Worm (Caenorhabditis elegans) whole organism, mixed stage, embryonic: ENCODE results near the gene nspe-4.

Experiments
- M03D4.4 ChIP-seq: sonication (generic microtip); optimal IDR thresholded peaks from 2 replicates; lab custom pipeline; 2017; ENCODE audit warnings: mild to moderate bottlenecking, missing genetic modification characterization, missing compliant biosample characterization
- blmp-1 ChIP-seq: fragments of 150-350 bp; optimal IDR thresholded peaks from 2 replicates; lab custom pipeline; 2014; ENCODE audit warnings: missing biosample characterization, missing genetic modification characterization
- elt-1 ChIP-seq: sonication (generic microtip); optimal IDR thresholded peaks from 2 replicates; lab custom pipeline; 2017; ENCODE audit warnings: missing genetic modification characterization, mild to moderate bottlenecking, missing compliant biosample characterization, antibody characterized with exemption, moderate library complexity, borderline replicate concordance; ENCODE audit not compliant: insufficient read depth
- lin-13 ChIP-seq: fragments of 150-350 bp; optimal IDR thresholded peaks from 2 replicates; lab custom pipeline; 2014; ENCODE audit warnings: missing biosample characterization, missing genetic modification characterization
- lsy-2 ChIP-seq: fragments of 150-350 bp; optimal IDR thresholded peaks from 2 replicates; lab custom pipeline; 2014; ENCODE audit warnings: missing biosample characterization, missing genetic modification characterization
- mab-5 ChIP-seq: fragments of 150-350 bp; optimal IDR thresholded peaks from 2 replicates; lab custom pipeline; 2014; ENCODE audit warnings: missing biosample characterization, missing genetic modification characterization
- mep-1 ChIP-seq: fragments of 150-350 bp; optimal IDR thresholded peaks from 2 replicates; lab custom pipeline; 2017; ENCODE audit warnings: missing biosample characterization, missing genetic modification reagents, missing genetic modification characterization, inconsistent platforms
- mls-2 ChIP-seq: sonication (generic microtip); optimal IDR thresholded peaks from 2 replicates; lab custom pipeline; 2016; ENCODE audit warnings: mild to moderate bottlenecking, missing genetic modification characterization, moderate library complexity, missing compliant biosample characterization
- nhr-12 ChIP-seq: fragments of 150-350 bp; optimal IDR thresholded peaks from 2 replicates; lab custom pipeline; 2014; ENCODE audit warnings: missing biosample characterization, missing genetic modification characterization
- nhr-28 ChIP-seq: fragments of 150-350 bp; optimal IDR thresholded peaks from 2 replicates; lab custom pipeline; 2014; ENCODE audit warnings: missing biosample characterization, missing genetic modification characterization
- nhr-76 ChIP-seq: sonication (generic microtip); optimal IDR thresholded peaks from 2 replicates; lab custom pipeline; 2017; ENCODE audit warnings: missing biosample characterization, missing genetic modification characterization
- snpc-4 ChIP-seq: fragments of 150-350 bp; optimal IDR thresholded peaks from 2 replicates; lab custom pipeline; 2014; ENCODE audit warnings: missing biosample characterization, missing genetic modification characterization
- unc-62 ChIP-seq: fragments of 150-350 bp; optimal IDR thresholded peaks from 2 replicates; lab custom pipeline; 2014; ENCODE audit warnings: missing biosample characterization, missing genetic modification reagents, missing genetic modification characterization
- ztf-11 ChIP-seq: fragments of 150-350 bp; optimal IDR thresholded peaks from 2 replicates; lab custom pipeline; 2014; ENCODE audit warnings: missing biosample characterization, missing genetic modification characterization

DNA sequence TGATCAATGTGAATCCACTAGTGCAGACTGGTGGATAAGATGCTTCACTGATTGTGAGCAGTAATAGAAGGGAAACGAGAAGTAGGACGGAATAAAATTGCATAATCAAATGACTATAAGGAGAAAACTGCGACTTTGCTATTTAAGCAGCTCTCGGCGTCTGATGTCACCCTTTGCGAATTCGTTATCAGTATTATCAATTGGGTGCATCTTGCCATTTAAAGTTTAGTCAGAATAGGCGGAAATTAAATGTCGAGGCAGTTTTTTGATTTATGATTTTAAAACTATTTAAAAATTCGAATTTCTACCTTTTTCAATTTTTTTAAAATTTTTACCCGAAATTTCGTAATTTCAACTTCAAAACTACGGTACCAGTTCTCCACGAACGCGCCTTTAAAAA lies 31.4 kb upstream of the nspe-4 start, which contains the start of gene clec-4:
- TF ChIP-seq blmp-1 (tag; lab: Kevin White, UChicago) (no peak), mab-5 (tag; lab: Kevin White, UChicago) (no peak), nhr-12 (tag; lab: Kevin White, UChicago) (no peak), snpc-4 (no peak), ztf-11 (tag; lab: Kevin White, UChicago) (no peak), lsy-2 (tag; lab: Kevin White, UChicago) (no peak), lin-13 (tag; lab: Kevin White, UChicago) (no peak), unc-62 (no peak), elt-1 (no peak), mls-2 (tag; lab: Kevin White, UChicago) (no peak), M03D4.4 (no peak), nhr-28 (tag; lab: Kevin White, UChicago) (no peak), mep-1 (tag; lab: Kevin White, UChicago) (no peak), nhr-76 (tag; lab: Kevin White, UChicago) (no peak)
